Worm (Caenorhabditis elegans) whole organism, L2 larva: ENCODE results near the gene H21P03.10.

Source experiments
- ZK546.5 ChIP-seq: sonication (generic microtip); optimal IDR thresholded peaks from 2 replicates; lab custom pipeline; 2017; ENCODE audit warnings: missing biosample characterization, missing genetic modification characterization
- blmp-1 ChIP-seq: sonication (generic microtip); optimal IDR thresholded peaks from 2 replicates; lab custom pipeline; 2017; ENCODE audit warnings: missing genetic modification characterization, mild to moderate bottlenecking, missing compliant biosample characterization, antibody characterized with exemption, moderate library complexity; ENCODE audit not compliant: insufficient read depth
- ceh-82 ChIP-seq: fragments of 150-350 bp; optimal IDR thresholded peaks from 2 replicates; lab custom pipeline; 2014; ENCODE audit warnings: missing biosample characterization, missing genetic modification characterization
- egl-27 ChIP-seq: sonication (generic microtip); optimal IDR thresholded peaks from 3 replicates; lab custom pipeline; 2017; ENCODE audit warnings: missing biosample characterization, missing genetic modification reagents, missing genetic modification characterization
- nhr-23 ChIP-seq: fragments of 150-350 bp; optimal IDR thresholded peaks from 2 replicates; lab custom pipeline; 2014; ENCODE audit warnings: missing biosample characterization, missing genetic modification reagents, missing genetic modification characterization
- ztf-11 ChIP-seq: sonication (generic microtip); optimal IDR thresholded peaks from 2 replicates; lab custom pipeline; 2017; ENCODE audit warnings: missing biosample characterization, missing genetic modification characterization

DNA sequence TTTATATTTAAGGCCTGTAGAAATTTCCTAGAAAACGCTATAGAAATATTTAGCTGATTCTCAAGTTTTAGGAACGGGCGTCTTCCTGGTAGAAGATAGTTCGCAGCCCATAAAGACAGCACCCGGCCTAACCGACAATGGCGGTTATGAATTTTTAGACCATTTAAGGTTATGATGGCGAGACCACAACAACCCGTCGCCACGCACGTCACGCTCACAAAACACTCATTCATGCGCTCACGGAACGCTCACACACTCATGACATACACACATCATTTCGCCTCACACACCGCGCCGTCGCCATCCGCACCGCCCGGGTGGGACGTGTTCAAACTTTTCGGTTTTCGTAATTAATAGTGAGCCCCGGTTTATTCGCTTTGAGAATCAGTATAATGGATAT lies 23.2 kb downstream of the H21P03.10 start:
- no peak for TF ChIP-seq ceh-82 (tag; lab: Kevin White, UChicago)
- TF ChIP-seq egl-27 (tag; lab: Kevin White, UChicago), result no peak
- no peak for TF ChIP-seq blmp-1 (tag; lab: Kevin White, UChicago)
- TF ChIP-seq ztf-11, result no peak
- TF ChIP-seq nhr-23 (tag; lab: Kevin White, UChicago), result no peak
- no peak for TF ChIP-seq ZK546.5
